Fruit fly (Drosophila melanogaster): ENCODE results near the gene Csl4.
A peak's percentile ranks its signal among the peaks of the same experiment; 100 is the strongest.

The Csl4 gene

DNA sequence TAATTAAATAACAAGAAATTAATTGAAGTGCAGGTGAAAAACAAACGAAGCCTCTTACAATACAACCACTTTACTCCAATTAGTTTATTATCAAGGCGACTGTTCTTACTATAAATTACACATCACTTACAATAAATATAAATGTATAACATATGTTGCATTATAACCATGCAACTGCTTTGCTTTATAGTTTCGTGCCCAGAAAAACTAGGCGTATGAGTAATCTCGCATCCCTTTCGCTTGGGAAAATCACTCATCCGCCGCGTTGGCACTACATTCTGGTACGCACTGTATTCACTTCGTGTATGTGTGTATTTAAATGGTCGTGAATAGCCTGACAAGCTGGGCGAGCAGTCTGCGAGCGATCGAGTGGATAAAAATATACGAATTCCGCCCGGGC, 46.5 kb upstream of the Csl4 start (continued):
- TF ChIP-seq Ravus (GFP tag; IDR thresholded peaks at IDR 0.05): no peak
- no peak for TF ChIP-seq Kr (GFP tag; optimal IDR thresholded peaks at IDR 0.05)
- no peak for TF ChIP-seq maf-S (GFP tag; optimal IDR thresholded peaks at IDR 0.05)
- no peak for TF ChIP-seq Taf1 (GFP tag; IDR thresholded peaks at IDR 0.05)
- no peak for TF ChIP-seq CG2129 (GFP tag; IDR thresholded peaks at IDR 0.05; ENCODE audit: partially characterized antibody)
- no peak for TF ChIP-seq CG10267 (tag; optimal IDR thresholded peaks at IDR 0.05)
- TF ChIP-seq CG4707 (GFP tag; optimal IDR thresholded peaks at IDR 0.05): no peak
- TF ChIP-seq Poxn (GFP tag; IDR thresholded peaks at IDR 0.05): no peak
- no peak for TF ChIP-seq onecut (GFP tag; IDR thresholded peaks at IDR 0.05)
- no peak for TF ChIP-seq CG7357 (GFP tag; IDR thresholded peaks at IDR 0.05)
- no peak for TF ChIP-seq Atf3 (GFP tag; optimal IDR thresholded peaks at IDR 0.05)
- no peak for TF ChIP-seq BtbVII (GFP tag; optimal IDR thresholded peaks at IDR 0.05)
- no peak for TF ChIP-seq fd96Cb (tag; optimal IDR thresholded peaks at IDR 0.05)
- no peak for TF ChIP-seq E2f1 (GFP tag; IDR thresholded peaks at IDR 0.05)
- TF ChIP-seq CG1603 (tag; optimal IDR thresholded peaks at IDR 0.05): no peak
- TF ChIP-seq eyg (GFP tag; optimal IDR thresholded peaks at IDR 0.05): no peak
- TF ChIP-seq CG10543 (GFP tag; optimal IDR thresholded peaks at IDR 0.05): peak; percentile 0
- TF ChIP-seq ftz-f1 (GFP tag; optimal IDR thresholded peaks at IDR 0.05): no peak
- TF ChIP-seq CG8924 (tag; optimal IDR thresholded peaks at IDR 0.05): no peak
- TF ChIP-seq chinmo (GFP tag; IDR thresholded peaks at IDR 0.05; ENCODE audit: partially characterized antibody): no peak
- TF ChIP-seq psq (GFP tag; optimal IDR thresholded peaks at IDR 0.05): no peak
- TF ChIP-seq lbe (GFP tag; optimal IDR thresholded peaks at IDR 0.05): no peak
- no peak for TF ChIP-seq ro (GFP tag; IDR thresholded peaks at IDR 0.05)
- no peak for TF ChIP-seq Lpt (GFP tag; optimal IDR thresholded peaks at IDR 0.05)
- TF ChIP-seq Xbp1 (GFP tag; optimal IDR thresholded peaks at IDR 0.05): no peak
- no peak for TF ChIP-seq CG2116 (GFP tag; optimal IDR thresholded peaks at IDR 0.05)
- TF ChIP-seq CG9932 (GFP tag; IDR thresholded peaks at IDR 0.05): peak; percentile 57
- TF ChIP-seq ham (GFP tag; IDR thresholded peaks at IDR 0.05): no peak
- TF ChIP-seq vvl (GFP tag; IDR thresholded peaks at IDR 0.05): no peak
- TF ChIP-seq CG8388 (GFP tag; optimal IDR thresholded peaks at IDR 0.05): peak; percentile 51
- TF ChIP-seq bcd (GFP tag; optimal IDR thresholded peaks at IDR 0.05): peak; percentile 6
- no peak for TF ChIP-seq disco-r (GFP tag; optimal IDR thresholded peaks at IDR 0.05)
- TF ChIP-seq Nf-YA (GFP tag; IDR thresholded peaks at IDR 0.05): no peak
- TF ChIP-seq zfh1 (GFP tag; IDR thresholded peaks at IDR 0.05): no peak
- TF ChIP-seq Fer2 (tag; optimal IDR thresholded peaks at IDR 0.05): no peak
- TF ChIP-seq hbn (GFP tag; IDR thresholded peaks at IDR 0.05; ENCODE audit: partially characterized antibody): no peak
- TF ChIP-seq CG17361 (GFP tag; IDR thresholded peaks at IDR 0.05): no peak
- TF ChIP-seq dmrt99B (tag; optimal IDR thresholded peaks at IDR 0.05): peak; percentile 31
- TF ChIP-seq ERR (GFP tag; optimal IDR thresholded peaks at IDR 0.05): no peak
- TF ChIP-seq slbo (GFP tag; IDR thresholded peaks at IDR 0.05): peak; percentile 38; the same call in 1 of the 2 replicates
- TF ChIP-seq CHES-1-like (GFP tag; optimal IDR thresholded peaks at IDR 0.05): no peak
- TF ChIP-seq Deaf1 (tag; optimal IDR thresholded peaks at IDR 0.05): peak; percentile 11
- no peak for TF ChIP-seq CG6854 (GFP tag; optimal IDR thresholded peaks at IDR 0.05)
- TF ChIP-seq bab2 (GFP tag; optimal IDR thresholded peaks at IDR 0.05): no peak
- no peak for TF ChIP-seq Gsc (GFP tag; IDR thresholded peaks at IDR 0.05)
- no peak for TF ChIP-seq CG3995 (GFP tag; optimal IDR thresholded peaks at IDR 0.05)
- TF ChIP-seq CG14441 (GFP tag; IDR thresholded peaks at IDR 0.05): peak; percentile 48; the same call in 1 of the 2 replicates
- peak; percentile 65 for TF ChIP-seq grau (tag; optimal IDR thresholded peaks at IDR 0.05)
- TF ChIP-seq peb (GFP tag; IDR thresholded peaks at IDR 0.05): no peak
- peak in 1 of 2 experiments; percentile 21 for TF ChIP-seq Hr51 (GFP tag; optimal IDR thresholded peaks at IDR 0.05)
- no peak for TF ChIP-seq dan (GFP tag; IDR thresholded peaks at IDR 0.05)
- no peak for TF ChIP-seq ac (GFP tag; optimal IDR thresholded peaks at IDR 0.05)
- TF ChIP-seq CG34422 (GFP tag; IDR thresholded peaks at IDR 0.05): no peak

All from whole organism, embryonic.